Worm (Caenorhabditis elegans) whole organism, late embryonic: Measurements from ENCODE around the gene fbxc-15.

Source experiments
- T23F11.4 ChIP-seq: fragments of 200-800 bp; sonication (Bioruptor generic); optimal IDR thresholded peaks from 2 replicates; lab custom pipeline; 2018; ENCODE audit warnings: mild to moderate bottlenecking, missing genetic modification characterization, missing compliant biosample characterization
- ama-1 ChIP-seq: fragments of 150-350 bp; optimal IDR thresholded peaks from 2 replicates; lab custom pipeline; 2014
- hlh-30 ChIP-seq: sonication (generic microtip); optimal IDR thresholded peaks from 2 replicates; lab custom pipeline; 2017; ENCODE audit warnings: antibody characterized with exemption, missing genetic modification characterization, missing compliant biosample characterization; ENCODE audit not compliant: insufficient read depth
- hlh-8 ChIP-seq: sonication (generic microtip); optimal IDR thresholded peaks from 2 replicates; lab custom pipeline; 2016; ENCODE audit warnings: missing genotype, missing genetic modification characterization, missing compliant biosample characterization
- lin-11 ChIP-seq: fragments of 200-800 bp; sonication (Bioruptor generic); optimal IDR thresholded peaks from 2 replicates; lab custom pipeline; 2018; ENCODE audit warnings: mild to moderate bottlenecking, missing genetic modification characterization, missing compliant biosample characterization
- rnt-1 ChIP-seq: sonication (generic microtip); optimal IDR thresholded peaks from 2 replicates; lab custom pipeline; 2016; ENCODE audit warnings: missing genetic modification characterization, missing compliant biosample characterization
- tbx-2 ChIP-seq: sonication (generic microtip); optimal IDR thresholded peaks from 2 replicates; lab custom pipeline; 2016; ENCODE audit warnings: missing genetic modification characterization, missing compliant biosample characterization

ce11 chrII:1026670-1027069 lies 47.4 kb downstream of the fbxc-15 start, which contains the start of gene M01D1.12:
- TF ChIP-seq lin-11 (tag; lab: Kevin White, UChicago) (no peak), T23F11.4 (GFP tag; lab: Kevin White, UChicago) (no peak), tbx-2 (no peak), ama-1 (no peak), hlh-30 (tag; lab: Kevin White, UChicago) (no peak), rnt-1 (tag; lab: Kevin White, UChicago) (no peak), hlh-8 (tag; lab: Kevin White, UChicago) (no peak)
